Fruit fly (Drosophila melanogaster) whole organism, embryonic: ENCODE results near the gene Etfb.
A peak's percentile ranks its signal among the peaks of the same experiment; 100 is the strongest.

ENCODE experiments used
- CG11085 ChIP-seq: fragments of 200-800 bp; sonication (Bioruptor generic); IDR thresholded peaks from 2 replicates; pipeline ENCODE4 v1.3.6; 2022; ENCODE audit warnings: missing biosample characterization, missing genetic modification characterization
- CG13775 ChIP-seq: fragments of 200-800 bp; sonication (Bioruptor generic); optimal IDR thresholded peaks from 3 replicates; lab custom pipeline; 2017; ENCODE audit warnings: missing biosample characterization, mild to moderate bottlenecking, missing genetic modification characterization
- CG32532 ChIP-seq: fragments of 200-800 bp; sonication (Bioruptor generic); IDR thresholded peaks from 2 replicates; pipeline ENCODE4 v1.3.6; 2022; ENCODE audit warnings: missing biosample characterization, missing genetic modification characterization
- CG7745 ChIP-seq: fragments of 200-800 bp; sonication (Bioruptor generic); optimal IDR thresholded peaks from 2 replicates; lab custom pipeline; 2018; ENCODE audit warnings: missing biosample characterization, mild to moderate bottlenecking, missing genetic modification characterization, moderate library complexity
- CG7963 ChIP-seq: fragments of 200-800 bp; sonication (Bioruptor generic); IDR thresholded peaks from 3 replicates; pipeline ENCODE4 v1.3.6; 2022; ENCODE audit warnings: missing biosample characterization, missing genetic modification characterization; ENCODE audit not compliant: partially characterized antibody
- CG9437 ChIP-seq: fragments of 200-800 bp; sonication (Bioruptor generic); optimal IDR thresholded peaks from 2 replicates; lab custom pipeline; 2018; ENCODE audit warnings: missing biosample characterization, mild to moderate bottlenecking, missing genetic modification characterization
- CoRest ChIP-seq: fragments of 200-800 bp; sonication (Bioruptor generic); optimal IDR thresholded peaks from 3 replicates; lab custom pipeline; 2018; ENCODE audit warnings: missing biosample characterization, mild to moderate bottlenecking, missing genetic modification characterization, moderate library complexity
- Xbp1 ChIP-seq: fragments of 200-800 bp; sonication (Bioruptor generic); optimal IDR thresholded peaks from 3 replicates; lab custom pipeline; 2016; ENCODE audit warnings: missing biosample characterization, mild to moderate bottlenecking, missing genetic modification characterization
- ci ChIP-seq: fragments of 200-800 bp; sonication (Bioruptor generic); IDR thresholded peaks from 3 replicates; pipeline ENCODE4 v1.3.6; 2022; ENCODE audit warnings: missing biosample characterization, missing genetic modification characterization
- corto ChIP-seq: fragments of 200-800 bp; sonication (Bioruptor generic); optimal IDR thresholded peaks from 2 replicates; lab custom pipeline; 2016; ENCODE audit warnings: missing biosample characterization, mild to moderate bottlenecking, missing genetic modification characterization, moderate library complexity
- dati ChIP-seq: fragments of 200-800 bp; sonication (Bioruptor generic); IDR thresholded peaks from 2 replicates; pipeline ENCODE4 v1.3.6; 2022; ENCODE audit warnings: missing biosample characterization, missing genetic modification characterization
- lola ChIP-seq, 3 experiments: fragments of >200 bp in 2 of 3; fragments of 200-800 bp in 1 of 3; sonication (Bioruptor generic) in 1 of 3; optimal IDR thresholded peaks; 2 replicates each; lab custom pipeline; 2017 to 2019; ENCODE audit warnings: missing biosample characterization in 3 of 3, missing genetic modification characterization in 3 of 3, mild to moderate bottlenecking in 1 of 3, moderate library complexity in 1 of 3
- onecut ChIP-seq: fragments of 200-800 bp; sonication (Bioruptor generic); IDR thresholded peaks from 2 replicates; pipeline ENCODE4 v1.3.6; 2022; ENCODE audit warnings: missing biosample characterization, missing genetic modification characterization

dm6 chr3R:29834759-29835709 lies 32.3 kb upstream of the Etfb start, which contains the start of gene Atg16:
- TF ChIP-seq dati = no peak
- peak; percentile 19 for TF ChIP-seq corto
- TF ChIP-seq Xbp1 (GFP tag; lab: Kevin White, UChicago) = no peak
- no peak for TF ChIP-seq CG7745
- no peak for TF ChIP-seq CG32532 (GFP tag; lab: Robert Waterston, UW)
- 0 out of 3 replicates have a peak, but pooled peaks have one; percentile 18 for TF ChIP-seq ci (GFP tag; lab: Robert Waterston, UW)
- TF ChIP-seq CG7963 = peak; percentile 91
- TF ChIP-seq onecut (GFP tag; lab: Robert Waterston, UW) = no peak
- TF ChIP-seq CG9437 (GFP tag; lab: Kevin White, UChicago) = no peak
- TF ChIP-seq lola (GFP tag; optimal IDR thresholded peaks at IDR 0.05; lab: Kevin White, UChicago) = peak in 1 of 3 experiments; percentile 13
- no peak for TF ChIP-seq CG11085 (GFP tag; lab: Robert Waterston, UW)
- no peak for TF ChIP-seq CG13775 (GFP tag; lab: Kevin White, UChicago)
- no peak for TF ChIP-seq CoRest (tag; lab: Kevin White, UChicago)
